Worm (Caenorhabditis elegans) whole organism, L1 larva: ENCODE measurements around the gene nhr-267.
A peak's percentile ranks its signal among the peaks of the same experiment; 100 is the strongest.
"Not testable (repeated sequence)": the region's sequence is repeated elsewhere in the genome, so short reads cannot be mapped to it uniquely, and the experiment has no call there.

Experiments used
- C34B4.2 ChIP-seq: sonication (generic microtip); optimal IDR thresholded peaks from 2 replicates; lab custom pipeline; 2017; ENCODE audit warnings: mild to moderate bottlenecking, missing genetic modification characterization, missing compliant biosample characterization
- alr-1 ChIP-seq: fragments of 200-800 bp; sonication (Bioruptor generic); optimal IDR thresholded peaks from 2 replicates; lab custom pipeline; 2018; ENCODE audit warnings: borderline replicate concordance, mild to moderate bottlenecking, missing genetic modification characterization, missing compliant biosample characterization
- ama-1 ChIP-seq: fragments of 150-350 bp; optimal IDR thresholded peaks from 2 replicates; lab custom pipeline; 2014
- ceh-63 ChIP-seq: fragments of 200-800 bp; sonication (Bioruptor generic); optimal IDR thresholded peaks from 2 replicates; lab custom pipeline; 2018; ENCODE audit warnings: mild to moderate bottlenecking, missing genetic modification characterization, missing compliant biosample characterization
- ceh-90 ChIP-seq: sonication (generic microtip); optimal IDR thresholded peaks from 2 replicates; lab custom pipeline; 2016; ENCODE audit warnings: missing genetic modification characterization, missing compliant biosample characterization
- ces-1 ChIP-seq: fragments of 150-350 bp; optimal IDR thresholded peaks from 2 replicates; lab custom pipeline; 2014; ENCODE audit warnings: missing biosample characterization, missing genetic modification reagents, missing genetic modification characterization
- dpl-1 ChIP-seq, 3 experiments: fragments of 150-350 bp in 2 of 3; sonication (generic microtip) in 1 of 3; optimal IDR thresholded peaks; 2 replicates each; lab custom pipeline; 2014 to 2017; ENCODE audit warnings: missing biosample characterization in 3 of 3, missing genetic modification characterization in 3 of 3, missing genetic modification reagents in 3 of 3
- efl-1 ChIP-seq, 4 experiments: fragments of 150-350 bp; optimal IDR thresholded peaks in 3 of 4; peaks in 1 of 4; 1 replicate in 1 of 4; 2 replicates in 3 of 4; lab custom pipeline; 2014; ENCODE audit warnings: missing biosample characterization in 2 of 4, missing genetic modification characterization in 2 of 4, missing genetic modification reagents in 2 of 4
- efl-3 ChIP-seq: fragments of 200-800 bp; sonication (Bioruptor generic); optimal IDR thresholded peaks from 2 replicates; lab custom pipeline; 2018; ENCODE audit warnings: mild to moderate bottlenecking, missing genetic modification characterization, missing compliant biosample characterization
- elt-2 ChIP-seq: sonication (generic microtip); optimal IDR thresholded peaks from 2 replicates; lab custom pipeline; 2016; ENCODE audit warnings: missing genetic modification characterization, mild to moderate bottlenecking, inconsistent platforms, missing compliant biosample characterization, missing genetic modification reagents
- ets-5 ChIP-seq: fragments of 200-800 bp; sonication (Bioruptor generic); IDR thresholded peaks from 2 replicates; pipeline ENCODE4 v1.3.6; 2022; ENCODE audit warnings: missing genetic modification characterization, missing compliant biosample characterization
- fkh-4 ChIP-seq: sonication (generic microtip); optimal IDR thresholded peaks from 2 replicates; lab custom pipeline; 2016; ENCODE audit warnings: missing compliant biosample characterization, missing genetic modification characterization, borderline replicate concordance
- hlh-17 ChIP-seq: fragments of 200-800 bp; sonication (Bioruptor generic); optimal IDR thresholded peaks from 2 replicates; lab custom pipeline; 2018; ENCODE audit warnings: missing genetic modification characterization, mild to moderate bottlenecking, missing compliant biosample characterization, moderate library complexity, borderline replicate concordance
- irx-1 ChIP-seq: sonication (generic microtip); optimal IDR thresholded peaks from 2 replicates; lab custom pipeline; 2016; ENCODE audit warnings: missing genetic modification characterization, missing compliant biosample characterization
- lin-14 ChIP-seq: fragments of 200-800 bp; sonication (Bioruptor generic); optimal IDR thresholded peaks from 2 replicates; lab custom pipeline; 2018; ENCODE audit warnings: mild to moderate bottlenecking, missing genetic modification characterization, moderate library complexity, missing compliant biosample characterization
- lsy-2 ChIP-seq, 2 experiments: fragments of 150-350 bp; optimal IDR thresholded peaks; 2 replicates each; lab custom pipeline; 2014; ENCODE audit warnings: missing biosample characterization in 2 of 2, missing genetic modification characterization in 2 of 2
- mef-2 ChIP-seq: fragments of 150-350 bp; optimal IDR thresholded peaks from 2 replicates; lab custom pipeline; 2014; ENCODE audit warnings: missing biosample characterization, missing genetic modification characterization
- nhr-19 ChIP-seq: fragments of 200-800 bp; sonication (Bioruptor generic); conservative IDR thresholded peaks from 2 replicates; pipeline ENCODE4 v1.3.6; 2022; ENCODE audit warnings: missing genetic modification characterization, missing compliant biosample characterization
- nhr-20 ChIP-seq: sonication (generic microtip); optimal IDR thresholded peaks from 2 replicates; lab custom pipeline; 2016; ENCODE audit warnings: mild to moderate bottlenecking, missing genetic modification characterization, missing compliant biosample characterization
- nhr-237 ChIP-seq: fragments of 150-350 bp; optimal IDR thresholded peaks from 2 replicates; lab custom pipeline; 2014; ENCODE audit warnings: missing biosample characterization, missing genetic modification characterization
- nhr-47 ChIP-seq: sonication (generic microtip); optimal IDR thresholded peaks from 2 replicates; lab custom pipeline; 2016; ENCODE audit warnings: mild to moderate bottlenecking, missing genetic modification characterization, moderate library complexity, missing compliant biosample characterization
- nhr-77 ChIP-seq: fragments of 150-350 bp; optimal IDR thresholded peaks from 2 replicates; lab custom pipeline; 2014; ENCODE audit warnings: missing biosample characterization, missing genetic modification characterization
- nhr-85 ChIP-seq: sonication (generic microtip); peaks from one replicate; lab custom pipeline; 2016; ENCODE audit warnings: missing genetic modification characterization, inconsistent platforms, missing compliant biosample characterization
- nhr-90 ChIP-seq: sonication (generic microtip); optimal IDR thresholded peaks from 2 replicates; lab custom pipeline; 2016; ENCODE audit warnings: mild to moderate bottlenecking, missing genetic modification characterization, missing compliant biosample characterization; ENCODE audit not compliant: poor library complexity
- pag-3 ChIP-seq: sonication (generic microtip); optimal IDR thresholded peaks from 2 replicates; lab custom pipeline; 2017; ENCODE audit warnings: missing genetic modification characterization, mild to moderate bottlenecking, missing compliant biosample characterization, antibody characterized with exemption, borderline replicate concordance; ENCODE audit not compliant: insufficient read depth
- skn-1 ChIP-seq: fragments of 150-350 bp; optimal IDR thresholded peaks from 2 replicates; lab custom pipeline; 2014; ENCODE audit warnings: missing biosample characterization, missing genetic modification characterization
- snpc-4 ChIP-seq: fragments of 150-350 bp; optimal IDR thresholded peaks from 2 replicates; lab custom pipeline; 2014; ENCODE audit warnings: missing biosample characterization, missing genetic modification characterization
- sox-4 ChIP-seq: sonication (generic microtip); optimal IDR thresholded peaks from 2 replicates; lab custom pipeline; 2016; ENCODE audit warnings: missing genetic modification characterization, missing compliant biosample characterization
- sup-37 ChIP-seq: fragments of 200-800 bp; sonication (Bioruptor generic); optimal IDR thresholded peaks from 2 replicates; lab custom pipeline; 2018; ENCODE audit warnings: mild to moderate bottlenecking, missing genetic modification characterization, missing compliant biosample characterization
- swsn-7 ChIP-seq: sonication (generic microtip); optimal IDR thresholded peaks from 2 replicates; lab custom pipeline; 2016; ENCODE audit warnings: missing genetic modification characterization, missing compliant biosample characterization
- unc-62 ChIP-seq: fragments of 150-350 bp; optimal IDR thresholded peaks from 2 replicates; lab custom pipeline; 2014; ENCODE audit warnings: missing biosample characterization, missing genetic modification reagents, missing genetic modification characterization
- unc-86 ChIP-seq: sonication (generic microtip); optimal IDR thresholded peaks from 2 replicates; lab custom pipeline; 2016; ENCODE audit warnings: missing genetic modification characterization, missing compliant biosample characterization
- xbp-1 ChIP-seq: sonication (generic microtip); optimal IDR thresholded peaks from 2 replicates; lab custom pipeline; 2016; ENCODE audit warnings: missing genetic modification characterization, missing compliant biosample characterization

The nhr-267 gene

DNA sequence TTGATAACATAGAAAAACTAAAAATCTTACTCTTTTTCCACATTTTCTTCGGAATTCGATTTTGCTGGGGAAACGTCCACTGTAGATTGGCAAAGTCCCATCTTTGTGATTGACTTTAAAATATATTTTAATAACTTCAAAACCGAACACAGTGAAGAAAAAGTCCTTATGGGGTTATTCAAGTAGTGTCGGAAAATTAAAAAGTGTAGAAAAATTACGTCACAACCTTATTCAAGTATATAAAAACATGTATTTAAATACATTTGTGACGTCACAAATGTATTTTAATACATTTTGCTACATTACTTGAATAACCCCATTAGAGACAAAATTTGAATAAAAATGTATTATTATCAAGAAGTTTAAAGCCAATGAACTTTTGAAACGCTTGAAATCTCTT lies 26.6 kb upstream of the nhr-267 start, which contains the start of gene F49C12.7:
Gene F49C12.7 (minus strand): TSS at position 101 of the 400 bp plus-strand sequence.
- not testable (repeated sequence) for TF ChIP-seq nhr-85 (tag; lab: Kevin White, UChicago); hlh-17 (GFP tag; lab: Kevin White, UChicago); unc-86

DNA sequence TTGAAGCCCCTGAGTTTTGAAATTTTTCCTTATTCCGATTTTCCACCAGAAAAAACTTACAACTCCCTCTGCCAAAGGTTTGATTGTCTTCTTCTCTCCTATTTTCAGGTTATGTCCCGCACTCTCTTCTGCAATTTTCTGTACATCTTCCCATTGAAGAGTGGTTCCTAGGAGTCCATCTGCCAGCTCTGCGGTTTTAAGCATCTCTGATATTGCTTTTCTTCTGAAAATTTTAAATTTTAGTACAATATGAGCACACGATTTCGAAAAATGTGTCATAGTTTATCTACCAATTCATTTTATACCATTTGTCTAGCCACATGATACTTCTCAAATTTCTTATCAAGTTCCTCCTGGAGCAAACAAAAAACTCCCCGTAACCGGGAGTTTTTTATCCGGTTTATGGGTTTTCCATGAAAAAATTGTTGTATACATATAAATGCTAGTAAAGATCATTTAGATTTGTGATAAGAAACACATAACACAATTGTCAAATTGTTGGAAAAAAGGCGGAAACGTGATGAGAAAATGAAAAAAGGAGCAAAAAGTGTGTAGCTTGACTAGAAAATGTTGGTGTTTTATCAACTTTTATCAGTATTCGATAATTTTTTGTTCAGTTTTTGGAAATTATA lies 24.8 kb upstream of the nhr-267 start:
- TF ChIP-seq nhr-19 (GFP tag; lab: Robert Waterston, UW) (no peak), nhr-77 (tag; lab: Kevin White, UChicago) (no peak), efl-1 (optimal IDR thresholded peaks at IDR 0.05; lab: Kevin White, UChicago) (no peak), efl-1 (GFP tag; optimal IDR thresholded peaks at IDR 0.05 in 1 of 2; lab: Kevin White, UChicago) (peak in 1 of 2 experiments; percentile 75), efl-3 (no peak), elt-2 (tag; lab: Kevin White, UChicago) (peak; percentile 90), nhr-237 (no peak), alr-1 (tag; lab: Kevin White, UChicago) (no peak), pag-3 (tag; lab: Kevin White, UChicago) (no peak), nhr-47 (tag; lab: Kevin White, UChicago) (no peak), nhr-20 (tag; lab: Kevin White, UChicago) (peak; percentile 7)

DNA sequence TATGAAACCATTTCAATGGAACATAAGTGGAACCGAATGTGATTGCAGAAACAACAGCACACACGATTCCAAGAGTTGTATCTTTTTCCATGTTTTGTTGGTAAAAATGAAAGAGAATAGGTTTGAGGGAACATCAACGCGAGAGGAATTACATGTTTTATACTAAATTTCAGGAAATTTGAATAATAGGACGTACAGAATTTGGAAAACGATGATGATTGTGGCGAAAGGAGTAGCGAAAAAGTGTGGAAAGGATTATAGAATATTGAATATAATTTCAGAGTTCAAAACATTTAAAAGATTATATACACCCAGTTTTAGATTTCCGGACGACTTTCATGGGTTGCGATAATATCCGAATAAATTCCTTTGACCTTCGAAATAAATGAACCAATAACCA lies 22.8 kb upstream of the nhr-267 start, which contains the start of gene F49C12.6:
Gene F49C12.6 (minus strand): TSS at position 101 of the 400 bp plus-strand sequence.
- no peak for TF ChIP-seq fkh-4 (tag; lab: Kevin White, UChicago)
- TF ChIP-seq swsn-7: no peak
- TF ChIP-seq ceh-63: no peak
- no peak for TF ChIP-seq sox-4 (tag; lab: Kevin White, UChicago)
- no peak for TF ChIP-seq ama-1
- TF ChIP-seq nhr-90 (tag; lab: Kevin White, UChicago): no peak
- TF ChIP-seq C34B4.2 (tag; lab: Kevin White, UChicago): no peak

DNA sequence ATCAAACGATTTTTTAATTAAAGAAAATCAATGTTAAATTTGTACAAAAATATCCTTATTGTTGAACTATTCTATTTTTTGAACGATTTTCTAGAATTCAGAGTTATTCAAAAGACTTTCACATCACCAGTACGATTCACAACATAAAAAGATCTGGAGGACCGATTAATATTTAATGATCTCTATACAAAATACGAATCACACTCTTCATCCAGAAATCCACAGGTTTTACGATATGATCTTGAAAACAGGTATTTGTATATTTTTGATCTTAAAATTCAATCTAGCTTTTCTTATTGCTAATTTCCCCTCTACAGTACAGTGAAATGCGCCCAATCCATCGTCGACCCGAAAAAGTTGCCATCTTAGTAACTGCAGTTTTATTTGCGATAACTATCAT lies 18.4 kb upstream of the nhr-267 start, which contains the start of gene F49C12.5:
Gene F49C12.5 (plus strand): TSS at position 301 of the 400 bp plus-strand sequence.
- no peak for TF ChIP-seq sox-4 (tag; lab: Kevin White, UChicago)
- TF ChIP-seq nhr-90 (tag; lab: Kevin White, UChicago): no peak
- no peak for TF ChIP-seq irx-1
- no peak for TF ChIP-seq sup-37
- no peak for TF ChIP-seq lsy-2 (tag; optimal IDR thresholded peaks at IDR 0.05; lab: Kevin White, UChicago)
- TF ChIP-seq xbp-1 (tag; lab: Kevin White, UChicago): no peak
- no peak for TF ChIP-seq snpc-4
- no peak for TF ChIP-seq nhr-77 (tag; lab: Kevin White, UChicago)

DNA sequence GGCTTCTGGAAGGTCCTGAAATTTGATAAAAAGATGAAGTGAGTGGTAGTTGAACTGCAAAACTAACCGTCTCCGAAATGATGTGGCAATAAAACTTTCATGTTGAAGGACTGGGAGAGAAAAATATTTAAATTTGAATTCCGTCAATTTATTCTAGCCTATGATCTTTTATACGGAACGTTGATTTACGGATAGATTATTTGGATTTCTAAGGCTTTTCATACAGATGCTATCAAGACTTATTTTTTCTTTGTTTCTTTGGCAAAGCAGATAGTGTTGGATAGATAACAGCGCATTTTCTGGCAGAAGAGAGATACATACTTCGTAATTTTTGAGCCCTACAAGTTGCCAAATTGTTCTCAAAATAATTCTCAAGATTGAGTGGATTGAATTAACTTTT lies 17.8 kb upstream of the nhr-267 start, which contains the start of gene F49C12.4:
Gene F49C12.4 (minus strand): TSS at position 101 of the 400 bp plus-strand sequence.
- no peak for TF ChIP-seq ceh-90 (tag; lab: Kevin White, UChicago)
- TF ChIP-seq sup-37: no peak
- TF ChIP-seq lin-14 (GFP tag; lab: Kevin White, UChicago): no peak
- no peak for TF ChIP-seq mef-2 (tag; lab: Kevin White, UChicago)
- no peak for TF ChIP-seq unc-62 (GFP tag; lab: Kevin White, UChicago)
- no peak for TF ChIP-seq ets-5 (GFP tag; lab: Robert Waterston, UW)
- TF ChIP-seq ces-1 (GFP tag; lab: Kevin White, UChicago): no peak
- no peak for TF ChIP-seq nhr-90 (tag; lab: Kevin White, UChicago)
- TF ChIP-seq skn-1: no peak
- no peak for TF ChIP-seq sox-4 (tag; lab: Kevin White, UChicago)
- no peak for TF ChIP-seq dpl-1 (GFP tag; optimal IDR thresholded peaks at IDR 0.05; lab: Kevin White, UChicago)
- TF ChIP-seq nhr-20 (tag; lab: Kevin White, UChicago): no peak
- TF ChIP-seq fkh-4 (tag; lab: Kevin White, UChicago): no peak
- no peak for TF ChIP-seq unc-86
